Worm (Caenorhabditis elegans) whole organism, L2 larva: ENCODE data around the gene nas-19.

Experiments
- lin-39 ChIP-seq: fragments of 150-350 bp; optimal IDR thresholded peaks from 2 replicates; lab custom pipeline; 2014; ENCODE audit warnings: missing biosample characterization, missing genetic modification reagents, missing genetic modification characterization
- mdl-1 ChIP-seq, 2 experiments: fragments of 150-350 bp in 1 of 2; sonication (generic microtip) in 1 of 2; optimal IDR thresholded peaks; 2 replicates each; lab custom pipeline; 2017; ENCODE audit warnings: missing biosample characterization in 2 of 2, missing genetic modification characterization in 2 of 2

ce11 chrV:11439202-11439601 lies 36.7 kb upstream of the nas-19 start:
- TF ChIP-seq mdl-1 (tag; optimal IDR thresholded peaks at IDR 0.05; lab: Kevin White, UChicago) (no peak), lin-39 (tag; lab: Kevin White, UChicago) (no peak)
